Worm (Caenorhabditis elegans) whole organism, L1 larva: Measurements from ENCODE around the gene cdk-11.2.

Experiments used
- C04F5.9 ChIP-seq: sonication (generic microtip); optimal IDR thresholded peaks from 2 replicates; lab custom pipeline; 2016; ENCODE audit warnings: missing genetic modification characterization, missing compliant biosample characterization
- C16A3.4 ChIP-seq: fragments of 150-350 bp; optimal IDR thresholded peaks from 2 replicates; lab custom pipeline; 2014; ENCODE audit warnings: missing biosample characterization, missing genetic modification characterization
- F16B12.6 ChIP-seq: fragments of 150-350 bp; optimal IDR thresholded peaks from 2 replicates; lab custom pipeline; 2014; ENCODE audit warnings: missing biosample characterization, missing genetic modification characterization
- alr-1 ChIP-seq: fragments of 200-800 bp; sonication (Bioruptor generic); optimal IDR thresholded peaks from 2 replicates; lab custom pipeline; 2018; ENCODE audit warnings: borderline replicate concordance, mild to moderate bottlenecking, missing genetic modification characterization, missing compliant biosample characterization
- blmp-1 ChIP-seq: fragments of 150-350 bp; optimal IDR thresholded peaks from 2 replicates; lab custom pipeline; 2014; ENCODE audit warnings: missing biosample characterization, missing genetic modification characterization
- ceh-63 ChIP-seq: fragments of 200-800 bp; sonication (Bioruptor generic); optimal IDR thresholded peaks from 2 replicates; lab custom pipeline; 2018; ENCODE audit warnings: mild to moderate bottlenecking, missing genetic modification characterization, missing compliant biosample characterization
- ceh-82 ChIP-seq, 3 experiments: fragments of 150-350 bp in 1 of 3; sonication (generic microtip) in 2 of 3; optimal IDR thresholded peaks; 2 replicates each; lab custom pipeline; 2014 to 2017; ENCODE audit warnings: missing biosample characterization in 3 of 3, missing genetic modification characterization in 3 of 3
- ceh-90 ChIP-seq: sonication (generic microtip); optimal IDR thresholded peaks from 2 replicates; lab custom pipeline; 2016; ENCODE audit warnings: missing genetic modification characterization, missing compliant biosample characterization
- ces-1 ChIP-seq: fragments of 150-350 bp; optimal IDR thresholded peaks from 2 replicates; lab custom pipeline; 2014; ENCODE audit warnings: missing biosample characterization, missing genetic modification reagents, missing genetic modification characterization
- dpl-1 ChIP-seq, 3 experiments: fragments of 150-350 bp in 2 of 3; sonication (generic microtip) in 1 of 3; optimal IDR thresholded peaks; 2 replicates each; lab custom pipeline; 2014 to 2017; ENCODE audit warnings: missing biosample characterization in 3 of 3, missing genetic modification characterization in 3 of 3, missing genetic modification reagents in 3 of 3
- dsc-1 ChIP-seq: sonication (generic microtip); optimal IDR thresholded peaks from 2 replicates; lab custom pipeline; 2016; ENCODE audit warnings: mild to moderate bottlenecking, missing genetic modification characterization, missing compliant biosample characterization
- efl-1 ChIP-seq, 4 experiments: fragments of 150-350 bp; optimal IDR thresholded peaks in 3 of 4; peaks in 1 of 4; 1 replicate in 1 of 4; 2 replicates in 3 of 4; lab custom pipeline; 2014; ENCODE audit warnings: missing biosample characterization in 2 of 4, missing genetic modification characterization in 2 of 4, missing genetic modification reagents in 2 of 4
- egl-27 ChIP-seq, 2 experiments: fragments of 150-350 bp in 1 of 2; sonication (generic microtip); optimal IDR thresholded peaks; 3 replicates each; lab custom pipeline; 2017 to 2018; ENCODE audit warnings: missing biosample characterization in 2 of 2, missing genetic modification characterization in 2 of 2, missing genetic modification reagents in 2 of 2
- elt-2 ChIP-seq: sonication (generic microtip); optimal IDR thresholded peaks from 2 replicates; lab custom pipeline; 2016; ENCODE audit warnings: missing genetic modification characterization, mild to moderate bottlenecking, inconsistent platforms, missing compliant biosample characterization, missing genetic modification reagents
- fos-1 ChIP-seq: fragments of 150-350 bp; optimal IDR thresholded peaks from 2 replicates; lab custom pipeline; 2014; ENCODE audit warnings: missing biosample characterization, missing genetic modification characterization
- grh-1 ChIP-seq: fragments of 200-800 bp; sonication (Bioruptor generic); IDR thresholded peaks from 2 replicates; pipeline ENCODE4 v1.3.6; 2022; ENCODE audit warnings: missing genetic modification reagents, missing genetic modification characterization, missing compliant biosample characterization
- hlh-17 ChIP-seq: fragments of 200-800 bp; sonication (Bioruptor generic); optimal IDR thresholded peaks from 2 replicates; lab custom pipeline; 2018; ENCODE audit warnings: missing genetic modification characterization, mild to moderate bottlenecking, missing compliant biosample characterization, moderate library complexity, borderline replicate concordance
- hpl-2 ChIP-seq: fragments of 150-350 bp; optimal IDR thresholded peaks from 2 replicates; lab custom pipeline; 2014; ENCODE audit warnings: missing biosample characterization, missing genetic modification reagents, missing genetic modification characterization
- irx-1 ChIP-seq: sonication (generic microtip); optimal IDR thresholded peaks from 2 replicates; lab custom pipeline; 2016; ENCODE audit warnings: missing genetic modification characterization, missing compliant biosample characterization
- isw-1 ChIP-seq: fragments of 200-800 bp; sonication (Bioruptor generic); IDR thresholded peaks from 2 replicates; pipeline ENCODE4 v1.3.6; 2022; ENCODE audit warnings: missing genetic modification characterization, missing compliant biosample characterization
- lin-13 ChIP-seq: fragments of 150-350 bp; optimal IDR thresholded peaks from 2 replicates; lab custom pipeline; 2014; ENCODE audit warnings: missing biosample characterization, missing genetic modification reagents, missing genetic modification characterization
- lin-15B ChIP-seq: fragments of 150-350 bp; sonication (generic microtip); optimal IDR thresholded peaks from 3 replicates; lab custom pipeline; 2014; ENCODE audit warnings: missing biosample characterization, missing genetic modification characterization
- lin-35 ChIP-seq, 2 experiments: fragments of 150-350 bp; optimal IDR thresholded peaks; 2 replicates each; lab custom pipeline; 2014; ENCODE audit warnings: missing biosample characterization in 2 of 2, missing genetic modification characterization in 2 of 2, missing genetic modification reagents in 2 of 2
- lir-3 ChIP-seq: sonication (generic microtip); optimal IDR thresholded peaks from 2 replicates; lab custom pipeline; 2016; ENCODE audit warnings: mild to moderate bottlenecking, missing genetic modification characterization, moderate library complexity, missing compliant biosample characterization; ENCODE audit not compliant: poor library complexity
- lsy-2 ChIP-seq, 2 experiments: fragments of 150-350 bp; optimal IDR thresholded peaks; 2 replicates each; lab custom pipeline; 2014; ENCODE audit warnings: missing biosample characterization in 2 of 2, missing genetic modification characterization in 2 of 2
- mef-2 ChIP-seq: fragments of 150-350 bp; optimal IDR thresholded peaks from 2 replicates; lab custom pipeline; 2014; ENCODE audit warnings: missing biosample characterization, missing genetic modification characterization
- mep-1 ChIP-seq: fragments of 150-350 bp; optimal IDR thresholded peaks from 2 replicates; lab custom pipeline; 2014; ENCODE audit warnings: missing biosample characterization, missing genetic modification characterization
- nhr-237 ChIP-seq: fragments of 150-350 bp; optimal IDR thresholded peaks from 2 replicates; lab custom pipeline; 2014; ENCODE audit warnings: missing biosample characterization, missing genetic modification characterization
- nhr-28 ChIP-seq: fragments of 150-350 bp; optimal IDR thresholded peaks from 2 replicates; lab custom pipeline; 2014; ENCODE audit warnings: missing biosample characterization, missing genetic modification characterization
- nhr-47 ChIP-seq: sonication (generic microtip); optimal IDR thresholded peaks from 2 replicates; lab custom pipeline; 2016; ENCODE audit warnings: mild to moderate bottlenecking, missing genetic modification characterization, moderate library complexity, missing compliant biosample characterization
- nhr-71 ChIP-seq: sonication (generic microtip); optimal IDR thresholded peaks from 2 replicates; lab custom pipeline; 2016; ENCODE audit warnings: mild to moderate bottlenecking, missing genetic modification characterization, moderate library complexity, missing compliant biosample characterization
- nhr-76 ChIP-seq: sonication (generic microtip); optimal IDR thresholded peaks from 2 replicates; lab custom pipeline; 2017; ENCODE audit warnings: missing biosample characterization, missing genetic modification characterization
- nhr-84 ChIP-seq: sonication (generic microtip); optimal IDR thresholded peaks from 2 replicates; lab custom pipeline; 2017; ENCODE audit warnings: missing biosample characterization, missing genetic modification characterization
- nhr-85 ChIP-seq: sonication (generic microtip); peaks from one replicate; lab custom pipeline; 2016; ENCODE audit warnings: missing genetic modification characterization, inconsistent platforms, missing compliant biosample characterization
- nhr-90 ChIP-seq: sonication (generic microtip); optimal IDR thresholded peaks from 2 replicates; lab custom pipeline; 2016; ENCODE audit warnings: mild to moderate bottlenecking, missing genetic modification characterization, missing compliant biosample characterization; ENCODE audit not compliant: poor library complexity
- pag-3 ChIP-seq: sonication (generic microtip); optimal IDR thresholded peaks from 2 replicates; lab custom pipeline; 2017; ENCODE audit warnings: missing genetic modification characterization, mild to moderate bottlenecking, missing compliant biosample characterization, antibody characterized with exemption, borderline replicate concordance; ENCODE audit not compliant: insufficient read depth
- sox-4 ChIP-seq: sonication (generic microtip); optimal IDR thresholded peaks from 2 replicates; lab custom pipeline; 2016; ENCODE audit warnings: missing genetic modification characterization, missing compliant biosample characterization
- sup-37 ChIP-seq: fragments of 200-800 bp; sonication (Bioruptor generic); optimal IDR thresholded peaks from 2 replicates; lab custom pipeline; 2018; ENCODE audit warnings: mild to moderate bottlenecking, missing genetic modification characterization, missing compliant biosample characterization
- tbx-2 ChIP-seq: sonication (generic microtip); optimal IDR thresholded peaks from 2 replicates; lab custom pipeline; 2016; ENCODE audit warnings: missing genetic modification characterization, missing compliant biosample characterization
- unc-130 ChIP-seq: fragments of 150-350 bp; optimal IDR thresholded peaks from 2 replicates; lab custom pipeline; 2017; ENCODE audit warnings: missing biosample characterization, missing genetic modification characterization, inconsistent platforms
- unc-30 ChIP-seq: sonication (generic microtip); optimal IDR thresholded peaks from 2 replicates; lab custom pipeline; 2017; ENCODE audit warnings: missing biosample characterization, missing genetic modification characterization
- unc-62 ChIP-seq: fragments of 150-350 bp; optimal IDR thresholded peaks from 2 replicates; lab custom pipeline; 2014; ENCODE audit warnings: missing biosample characterization, missing genetic modification reagents, missing genetic modification characterization
- unc-86 ChIP-seq: sonication (generic microtip); optimal IDR thresholded peaks from 2 replicates; lab custom pipeline; 2016; ENCODE audit warnings: missing genetic modification characterization, missing compliant biosample characterization
- unc-98 ChIP-seq: fragments of 200-800 bp; sonication (Bioruptor generic); IDR thresholded peaks from 2 replicates; pipeline ENCODE4 v1.3.6; 2022; ENCODE audit warnings: missing genetic modification characterization, missing compliant biosample characterization
- vab-15 ChIP-seq: sonication (generic microtip); optimal IDR thresholded peaks from 2 replicates; lab custom pipeline; 2017; ENCODE audit warnings: missing genotype, mild to moderate bottlenecking, missing genetic modification characterization, missing compliant biosample characterization
- zag-1 ChIP-seq: fragments of 150-350 bp; optimal IDR thresholded peaks from 2 replicates; lab custom pipeline; 2014; ENCODE audit warnings: missing biosample characterization, missing genetic modification characterization

Gene cdk-11.2

ce11 chrX:10377663-10378062, 41.9 kb downstream of the cdk-11.2 start (continued):
- TF ChIP-seq alr-1 (tag; lab: Kevin White, UChicago) (no peak), unc-98 (no peak), efl-1 (optimal IDR thresholded peaks at IDR 0.05; lab: Kevin White, UChicago) (peak; percentile 78 to 79), efl-1 (GFP tag; optimal IDR thresholded peaks at IDR 0.05 in 1 of 2; lab: Kevin White, UChicago) (peak; percentile 59 to 97), dpl-1 (GFP tag; optimal IDR thresholded peaks at IDR 0.05; lab: Kevin White, UChicago) (peak; percentile 66 to 76 (median 74)), egl-27 (tag; optimal IDR thresholded peaks at IDR 0.05; lab: Kevin White, UChicago) (peak; percentile 47 to 66), isw-1 (peak; percentile 78), F16B12.6 (tag; lab: Kevin White, UChicago) (no peak), unc-130 (tag; lab: Kevin White, UChicago) (peak; percentile 37), C16A3.4 (tag; lab: Kevin White, UChicago) (peak; percentile 86), irx-1 (tag; lab: Kevin White, UChicago) (peak; percentile 90), ceh-63 (GFP tag; lab: Kevin White, UChicago) (no peak)
- TF ChIP-seq, all 84 proteins: peak for 58

ce11 chrX:10376989-10377388, 42.6 kb downstream of the cdk-11.2 start:
- TF ChIP-seq sup-37 (GFP tag; lab: Kevin White, UChicago) = no peak
- TF ChIP-seq elt-2 (tag; lab: Kevin White, UChicago) = no peak
- no peak for TF ChIP-seq nhr-90 (tag; lab: Kevin White, UChicago)
- no peak for TF ChIP-seq pag-3
- no peak for TF ChIP-seq mep-1 (tag; lab: Kevin White, UChicago)
- no peak for TF ChIP-seq nhr-76
- no peak for TF ChIP-seq dsc-1
- no peak for TF ChIP-seq grh-1
- no peak for TF ChIP-seq unc-62
- no peak for TF ChIP-seq nhr-84 (tag; lab: Kevin White, UChicago)
- no peak for TF ChIP-seq mef-2 (tag; lab: Kevin White, UChicago)
- TF ChIP-seq nhr-237 (tag; lab: Kevin White, UChicago) = no peak
- TF ChIP-seq hlh-17 = no peak
- no peak for TF ChIP-seq ceh-82 (tag; optimal IDR thresholded peaks at IDR 0.05; lab: Kevin White, UChicago)
- no peak for TF ChIP-seq lsy-2 (tag; optimal IDR thresholded peaks at IDR 0.05; lab: Kevin White, UChicago)
- TF ChIP-seq efl-1 (optimal IDR thresholded peaks at IDR 0.05; lab: Kevin White, UChicago) = no peak
- TF ChIP-seq efl-1 (GFP tag; optimal IDR thresholded peaks at IDR 0.05 in 1 of 2; lab: Kevin White, UChicago) = no peak
- TF ChIP-seq nhr-85 = no peak
- TF ChIP-seq, all 84 proteins: peak for 0

ce11 chrX:10373581-10373980, 46.0 kb downstream of the cdk-11.2 start:
- TF ChIP-seq efl-1 (optimal IDR thresholded peaks at IDR 0.05; lab: Kevin White, UChicago) (no peak), efl-1 (GFP tag; optimal IDR thresholded peaks at IDR 0.05 in 1 of 2; lab: Kevin White, UChicago) (peak in 1 of 2 experiments; percentile 85), mep-1 (tag; lab: Kevin White, UChicago) (no peak)

ce11 chrX:10372556-10372955, 47.0 kb downstream of the cdk-11.2 start, which contains the start of gene Y49A10A.2:
Gene Y49A10A.2 (minus strand): TSS chrX:10372664.
- TF ChIP-seq sox-4 (tag; lab: Kevin White, UChicago) = no peak
- no peak for TF ChIP-seq fos-1 (tag; lab: Kevin White, UChicago)
- no peak for TF ChIP-seq vab-15 (tag; lab: Kevin White, UChicago)
- no peak for TF ChIP-seq ceh-63 (GFP tag; lab: Kevin White, UChicago)
- TF ChIP-seq lir-3 = no peak
- no peak for TF ChIP-seq unc-30
- TF ChIP-seq lin-13 (GFP tag; lab: Kevin White, UChicago) = no peak
- no peak for TF ChIP-seq zag-1 (tag; lab: Kevin White, UChicago)
- TF ChIP-seq tbx-2 (tag; lab: Kevin White, UChicago) = peak; percentile 29
- TF ChIP-seq ces-1 (GFP tag; lab: Kevin White, UChicago) = no peak
- no peak for TF ChIP-seq ceh-90
- no peak for TF ChIP-seq mef-2 (tag; lab: Kevin White, UChicago)
- no peak for TF ChIP-seq nhr-28 (tag; lab: Kevin White, UChicago)
- no peak for TF ChIP-seq irx-1 (tag; lab: Kevin White, UChicago)
- no peak for TF ChIP-seq hpl-2 (GFP tag; lab: Kevin White, UChicago)
- peak; percentile 36 for TF ChIP-seq unc-86
- no peak for TF ChIP-seq F16B12.6 (tag; lab: Kevin White, UChicago)
- TF ChIP-seq mep-1 (tag; lab: Kevin White, UChicago) = peak; percentile 31
- peak in 1 of 2 experiments; percentile 5 for TF ChIP-seq lin-35 (GFP tag; optimal IDR thresholded peaks at IDR 0.05; lab: Kevin White, UChicago)
- TF ChIP-seq isw-1 = no peak; the same call in 1 of the 2 replicates
- TF ChIP-seq C04F5.9 (tag; lab: Kevin White, UChicago) = no peak
- TF ChIP-seq nhr-47 (tag; lab: Kevin White, UChicago) = peak; percentile 41
- TF ChIP-seq ceh-82 (tag; optimal IDR thresholded peaks at IDR 0.05; lab: Kevin White, UChicago) = peak in 2 of 3 experiments; percentile 2 to 16
- no peak for TF ChIP-seq lin-15B (tag; lab: Kevin White, UChicago)
- peak; percentile 14 for TF ChIP-seq blmp-1 (tag; lab: Kevin White, UChicago)
- peak; percentile 55 for TF ChIP-seq nhr-71 (tag; lab: Kevin White, UChicago)
